Fruit fly (Drosophila melanogaster) whole organism, embryonic: ENCODE measurements around the gene CG31287.

ENCODE experiments used
- BtbVII ChIP-seq: fragments of 200-800 bp; sonication (Bioruptor generic); optimal IDR thresholded peaks from 3 replicates; lab custom pipeline; 2017; ENCODE audit warnings: missing biosample characterization, mild to moderate bottlenecking, missing genetic modification characterization
- CG10147 ChIP-seq: fragments of 200-800 bp; sonication (Bioruptor generic); optimal IDR thresholded peaks from 2 replicates; lab custom pipeline; 2019; ENCODE audit warnings: missing biosample characterization, mild to moderate bottlenecking, missing genetic modification characterization, moderate library complexity
- CG10959 ChIP-seq: fragments of 200-800 bp; sonication (Bioruptor generic); IDR thresholded peaks from 2 replicates; pipeline ENCODE4 v1.3.6; 2022; ENCODE audit warnings: missing biosample characterization, missing genetic modification characterization
- CG11093 ChIP-seq: fragments of 200-800 bp; sonication (Bioruptor generic); IDR thresholded peaks from 3 replicates; pipeline ENCODE4 v1.3.6; 2022; ENCODE audit warnings: missing biosample characterization, missing genetic modification characterization
- CG13424 ChIP-seq: fragments of 200-800 bp; sonication (Bioruptor generic); optimal IDR thresholded peaks from 2 replicates; lab custom pipeline; 2019; ENCODE audit warnings: missing biosample characterization, mild to moderate bottlenecking, missing genetic modification characterization, moderate library complexity
- CG14667 ChIP-seq: fragments of 200-800 bp; sonication (Bioruptor generic); IDR thresholded peaks from 2 replicates; pipeline ENCODE4 v1.3.6; 2022; ENCODE audit warnings: missing biosample characterization, missing genetic modification characterization
- CG15514 ChIP-seq: fragments of 200-800 bp; sonication (Bioruptor generic); optimal IDR thresholded peaks from 3 replicates; lab custom pipeline; 2017; ENCODE audit warnings: missing biosample characterization, missing genetic modification characterization, mild to moderate bottlenecking, moderate library complexity, missing genetic modification reagents
- CG1832 ChIP-seq: fragments of 200-800 bp; sonication (Bioruptor generic); optimal IDR thresholded peaks from 2 replicates; lab custom pipeline; 2017; ENCODE audit warnings: missing biosample characterization, mild to moderate bottlenecking, missing genetic modification characterization, inconsistent platforms
- CG3163 ChIP-seq: fragments of 200-800 bp; sonication (Bioruptor generic); optimal IDR thresholded peaks from 3 replicates; lab custom pipeline; 2016; ENCODE audit warnings: missing biosample characterization, missing genetic modification characterization
- CG3407 ChIP-seq: fragments of 200-800 bp; sonication (Bioruptor generic); optimal IDR thresholded peaks from 2 replicates; lab custom pipeline; 2018; ENCODE audit warnings: missing biosample characterization, mild to moderate bottlenecking, missing genetic modification characterization
- CG3847 ChIP-seq: fragments of 200-800 bp; sonication (Bioruptor generic); IDR thresholded peaks from 2 replicates; pipeline ENCODE4 v1.3.6; 2022; ENCODE audit warnings: missing biosample characterization, missing genetic modification characterization
- CG4360 ChIP-seq: fragments of 200-800 bp; sonication (Bioruptor generic); IDR thresholded peaks from 2 replicates; pipeline ENCODE4 v1.3.6; 2022; ENCODE audit warnings: missing biosample characterization, missing genetic modification characterization
- CG4404 ChIP-seq: fragments of 200-800 bp; sonication (Bioruptor generic); IDR thresholded peaks from 2 replicates; pipeline ENCODE4 v1.3.6; 2022; ENCODE audit warnings: missing biosample characterization, missing genetic modification characterization
- CG4820 ChIP-seq: fragments of 200-800 bp; sonication (Bioruptor generic); optimal IDR thresholded peaks from 3 replicates; lab custom pipeline; 2016; ENCODE audit warnings: missing biosample characterization, missing genetic modification characterization
- CG7372 ChIP-seq: fragments of 200-800 bp; sonication (Bioruptor generic); IDR thresholded peaks from 2 replicates; pipeline ENCODE4 v1.3.6; 2022; ENCODE audit warnings: missing biosample characterization, missing genetic modification characterization
- CG7928 ChIP-seq: fragments of 200-800 bp; sonication (Bioruptor generic); optimal IDR thresholded peaks from 2 replicates; lab custom pipeline; 2017; ENCODE audit warnings: missing biosample characterization, mild to moderate bottlenecking, missing genetic modification characterization
- CG8281 ChIP-seq: fragments of 200-800 bp; sonication (Bioruptor generic); optimal IDR thresholded peaks from 2 replicates; lab custom pipeline; 2018; ENCODE audit warnings: missing biosample characterization, mild to moderate bottlenecking, missing genetic modification characterization, moderate library complexity
- CG9932 ChIP-seq: fragments of 200-800 bp; sonication (Bioruptor generic); IDR thresholded peaks from 2 replicates; pipeline ENCODE4 v1.3.6; 2022; ENCODE audit warnings: missing biosample characterization, missing genetic modification characterization
- CrebB ChIP-seq: fragments of 200-800 bp; sonication (Bioruptor generic); optimal IDR thresholded peaks from 3 replicates; lab custom pipeline; 2018; ENCODE audit warnings: missing biosample characterization, mild to moderate bottlenecking, missing genetic modification characterization
- D ChIP-seq, 2 experiments: fragments of 200-800 bp in 1 of 2; fragments of >200 bp in 1 of 2; sonication (Bioruptor generic) in 1 of 2; optimal IDR thresholded peaks; 2 replicates in 1 of 2; 3 replicates in 1 of 2; lab custom pipeline; 2017; ENCODE audit warnings: mild to moderate bottlenecking in 1 of 2, missing biosample characterization in 1 of 2, missing genetic modification characterization in 1 of 2, missing genetic modification reagents in 1 of 2
- Drgx ChIP-seq: fragments of 200-800 bp; sonication (Bioruptor generic); IDR thresholded peaks from 2 replicates; pipeline ENCODE4 v1.3.6; 2022; ENCODE audit warnings: missing biosample characterization, missing genetic modification characterization
- Hmx ChIP-seq: fragments of 200-800 bp; sonication (Bioruptor generic); optimal IDR thresholded peaks from 2 replicates; lab custom pipeline; 2016; ENCODE audit warnings: missing biosample characterization, missing genetic modification characterization
- Lhr ChIP-seq: fragments of 200-800 bp; sonication (Bioruptor generic); optimal IDR thresholded peaks from 3 replicates; lab custom pipeline; 2017; ENCODE audit warnings: mild to moderate bottlenecking, missing biosample characterization, missing genetic modification reagents, missing genetic modification characterization
- Nf-YB ChIP-seq: fragments of 200-800 bp; sonication (Bioruptor generic); optimal IDR thresholded peaks from 3 replicates; lab custom pipeline; 2019; ENCODE audit warnings: missing biosample characterization, mild to moderate bottlenecking, missing genetic modification characterization, moderate library complexity
- Nf-YC ChIP-seq: fragments of 200-800 bp; optimal IDR thresholded peaks from 3 replicates; lab custom pipeline; 2019; ENCODE audit warnings: missing biosample characterization, mild to moderate bottlenecking, missing genetic modification characterization, moderate library complexity
- Oaz ChIP-seq: fragments of 200-800 bp; sonication (Bioruptor generic); IDR thresholded peaks from 2 replicates; pipeline ENCODE4 v1.3.6; 2022; ENCODE audit warnings: missing biosample characterization, missing genetic modification characterization
- Opbp ChIP-seq: fragments of 200-800 bp; sonication (Bioruptor generic); IDR thresholded peaks from 3 replicates; pipeline ENCODE4 v1.3.6; 2022; ENCODE audit warnings: missing biosample characterization, missing genetic modification characterization; ENCODE audit not compliant: partially characterized antibody
- Poxn ChIP-seq: fragments of 200-800 bp; sonication (Bioruptor generic); IDR thresholded peaks from 2 replicates; pipeline ENCODE4 v1.3.6; 2022; ENCODE audit warnings: missing biosample characterization, missing genetic modification characterization
- Sry-β ChIP-seq: fragments of 200-800 bp; sonication (Bioruptor generic); optimal IDR thresholded peaks from 2 replicates; lab custom pipeline; 2018; ENCODE audit warnings: missing biosample characterization, mild to moderate bottlenecking, missing genetic modification characterization, moderate library complexity
- Xbp1 ChIP-seq: fragments of 200-800 bp; sonication (Bioruptor generic); optimal IDR thresholded peaks from 3 replicates; lab custom pipeline; 2016; ENCODE audit warnings: missing biosample characterization, mild to moderate bottlenecking, missing genetic modification characterization
- ase ChIP-seq: fragments of 200-800 bp; sonication (Bioruptor generic); IDR thresholded peaks from 3 replicates; pipeline ENCODE4 v1.3.6; 2022; ENCODE audit warnings: missing biosample characterization, missing genetic modification characterization
- ash1 ChIP-seq: fragments of 200-800 bp; sonication (Bioruptor generic); optimal IDR thresholded peaks from 2 replicates; lab custom pipeline; 2018; ENCODE audit warnings: missing biosample characterization, mild to moderate bottlenecking, missing genetic modification characterization
- az2 ChIP-seq: fragments of 200-800 bp; sonication (Bioruptor generic); optimal IDR thresholded peaks from 3 replicates; lab custom pipeline; 2016; ENCODE audit warnings: missing biosample characterization, missing genetic modification characterization
- bowl ChIP-seq: fragments of 200-800 bp; sonication (Bioruptor generic); IDR thresholded peaks from 2 replicates; pipeline ENCODE4 v1.3.6; 2022; ENCODE audit warnings: missing biosample characterization, missing genetic modification characterization
- danr ChIP-seq: fragments of 200-800 bp; sonication (Bioruptor generic); IDR thresholded peaks from 2 replicates; pipeline ENCODE4 v1.3.6; 2022; ENCODE audit warnings: missing biosample characterization, missing genetic modification characterization
- dmrt99B ChIP-seq: fragments of 200-800 bp; sonication (Bioruptor generic); optimal IDR thresholded peaks from 2 replicates; lab custom pipeline; 2018; ENCODE audit warnings: missing biosample characterization, mild to moderate bottlenecking, missing genetic modification characterization, moderate library complexity
- ewg ChIP-seq: fragments of 200-800 bp; sonication (Bioruptor generic); optimal IDR thresholded peaks from 3 replicates; lab custom pipeline; 2017; ENCODE audit warnings: mild to moderate bottlenecking, missing biosample characterization, missing genetic modification reagents, missing genetic modification characterization
- her ChIP-seq: fragments of 200-800 bp; sonication (Bioruptor generic); optimal IDR thresholded peaks from 2 replicates; lab custom pipeline; 2016; ENCODE audit warnings: missing biosample characterization, missing genetic modification characterization
- p53 ChIP-seq: fragments of 200-800 bp; sonication (Bioruptor generic); optimal IDR thresholded peaks from 2 replicates; lab custom pipeline; 2016; ENCODE audit warnings: missing biosample characterization, missing genetic modification characterization
- pfk ChIP-seq: fragments of 200-800 bp; sonication (Bioruptor generic); optimal IDR thresholded peaks from 2 replicates; lab custom pipeline; 2018; ENCODE audit warnings: missing biosample characterization, mild to moderate bottlenecking, missing genetic modification characterization, moderate library complexity
- pros ChIP-seq: fragments of 200-800 bp; sonication (Bioruptor generic); optimal IDR thresholded peaks from 3 replicates; lab custom pipeline; 2019; ENCODE audit warnings: missing biosample characterization, mild to moderate bottlenecking, missing genetic modification characterization, moderate library complexity
- repo ChIP-seq: fragments of 200-800 bp; sonication (Bioruptor generic); optimal IDR thresholded peaks from 2 replicates; lab custom pipeline; 2016; ENCODE audit warnings: missing biosample characterization, missing genetic modification characterization
- schlank ChIP-seq: fragments of 200-800 bp; sonication (Bioruptor generic); optimal IDR thresholded peaks from 2 replicates; lab custom pipeline; 2018; ENCODE audit warnings: missing biosample characterization, mild to moderate bottlenecking, missing genetic modification characterization
- sd ChIP-seq: fragments of 200-800 bp; sonication (Bioruptor generic); optimal IDR thresholded peaks from 3 replicates; lab custom pipeline; 2018; ENCODE audit warnings: missing biosample characterization, mild to moderate bottlenecking, missing genetic modification characterization, moderate library complexity
- sug ChIP-seq: fragments of 200-800 bp; optimal IDR thresholded peaks from 2 replicates; lab custom pipeline; 2019; ENCODE audit warnings: missing biosample characterization, mild to moderate bottlenecking, missing genetic modification characterization, moderate library complexity
- tgo ChIP-seq: fragments of 200-800 bp; sonication (Bioruptor generic); IDR thresholded peaks from 3 replicates; pipeline ENCODE4 v1.3.6; 2022; ENCODE audit warnings: missing biosample characterization, missing genetic modification characterization
- tup ChIP-seq: fragments of 200-800 bp; sonication (Bioruptor generic); optimal IDR thresholded peaks from 2 replicates; lab custom pipeline; 2016; ENCODE audit warnings: missing biosample characterization, mild to moderate bottlenecking, missing genetic modification characterization, moderate library complexity
- tx ChIP-seq: fragments of 200-800 bp; sonication (Bioruptor generic); optimal IDR thresholded peaks from 2 replicates; lab custom pipeline; 2016; ENCODE audit warnings: missing biosample characterization, missing genetic modification characterization
- zen2 ChIP-seq: fragments of 200-800 bp; sonication (Bioruptor generic); IDR thresholded peaks from 3 replicates; pipeline ENCODE4 v1.3.6; 2022; ENCODE audit warnings: missing biosample characterization, missing genetic modification characterization; ENCODE audit not compliant: partially characterized antibody

The CG31287 gene

DNA sequence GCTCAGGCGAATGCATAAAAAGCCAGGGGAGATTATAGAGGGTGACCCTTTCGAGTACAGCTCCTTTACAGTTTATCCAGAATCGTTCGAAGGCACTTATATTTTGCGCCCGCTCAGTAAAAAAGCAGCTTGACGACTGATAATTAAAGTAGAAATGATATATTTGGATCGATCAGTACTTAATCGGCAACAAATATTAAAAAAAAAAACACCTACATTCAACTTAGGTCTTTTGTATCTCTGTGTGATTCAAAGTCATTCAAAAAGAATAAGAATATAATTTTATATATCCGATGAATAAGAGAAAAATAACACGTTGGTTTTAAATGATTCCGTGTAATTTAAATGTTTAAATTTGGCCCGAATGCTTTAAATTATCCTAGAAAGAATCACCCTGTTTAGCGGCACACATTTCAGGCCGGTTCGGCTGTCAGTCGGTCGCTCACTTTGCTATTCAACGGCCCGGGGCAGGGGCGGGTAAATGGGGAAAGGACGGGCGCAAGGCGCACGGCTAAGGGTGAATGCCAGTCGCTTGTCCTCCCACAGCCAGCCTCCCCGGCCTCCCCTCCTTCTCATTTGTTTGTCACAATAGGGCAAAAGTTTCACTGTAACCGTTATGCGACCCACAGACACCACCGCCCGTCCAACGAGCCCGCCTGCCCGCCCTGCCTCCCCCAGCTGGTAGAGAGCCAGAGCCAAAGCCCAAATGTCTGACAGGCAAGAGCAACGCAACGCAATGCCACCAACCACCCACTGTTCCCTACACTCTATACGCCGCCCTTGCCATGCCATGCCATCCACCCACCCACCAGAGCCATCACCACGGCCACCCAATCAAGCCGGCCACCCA, 9.9 kb downstream of the CG31287 start (continued):
- TF ChIP-seq CG8281 (no peak), schlank (tag; lab: Kevin White, UChicago) (no peak), Xbp1 (peak; percentile 22), repo (GFP tag; lab: Kevin White, UChicago) (no peak), Oaz (GFP tag; lab: Robert Waterston, UW) (no peak), BtbVII (GFP tag; lab: Kevin White, UChicago) (peak; percentile 77), CG4360 (no peak), CG7928 (GFP tag; lab: Kevin White, UChicago) (no peak), az2 (GFP tag; lab: Kevin White, UChicago) (peak; percentile 22), CG14667 (no peak), CG15514 (GFP tag; lab: Kevin White, UChicago) (peak; percentile 46), tx (GFP tag; lab: Kevin White, UChicago) (no peak), D (optimal IDR thresholded peaks at IDR 0.05; lab: Kevin White, UChicago) (no peak), D (GFP tag; optimal IDR thresholded peaks at IDR 0.05; lab: Kevin White, UChicago) (peak; percentile 51), bowl (GFP tag; lab: Robert Waterston, UW) (no peak), CG3407 (GFP tag; lab: Kevin White, UChicago) (peak; percentile 51), CG9932 (GFP tag; lab: Robert Waterston, UW) (no peak), CG13424 (tag; lab: Kevin White, UChicago) (peak; percentile 59), zen2 (GFP tag; lab: Robert Waterston, UW) (no peak), Nf-YB (GFP tag; lab: Kevin White, UChicago) (no peak), CG4404 (GFP tag; lab: Robert Waterston, UW) (no peak), ash1 (GFP tag; lab: Kevin White, UChicago) (no peak), dmrt99B (tag; lab: Kevin White, UChicago) (peak; percentile 72), her (no peak), ewg (GFP tag; lab: Kevin White, UChicago) (no peak), danr (GFP tag; lab: Robert Waterston, UW) (no peak), sd (tag; lab: Kevin White, UChicago) (no peak), CG3163 (GFP tag; lab: Kevin White, UChicago) (no peak), Lhr (GFP tag; lab: Kevin White, UChicago) (no peak), tgo (GFP tag; lab: Robert Waterston, UW) (no peak), Nf-YC (no peak), Opbp (GFP tag; lab: Robert Waterston, UW) (no peak), Drgx (GFP tag; lab: Robert Waterston, UW) (no peak), tup (no peak), CG7372 (GFP tag; lab: Robert Waterston, UW) (no peak), CG4820 (peak; percentile 45), Hmx (GFP tag; lab: Kevin White, UChicago) (no peak), CG10147 (GFP tag; lab: Kevin White, UChicago) (peak; percentile 80), ase (GFP tag; lab: Robert Waterston, UW) (no peak; the same call in 2 of the 3 replicates), CG1832 (GFP tag; lab: Kevin White, UChicago) (no peak), CG3847 (GFP tag; lab: Robert Waterston, UW) (no peak; the same call in 1 of the 2 replicates), CG11093 (GFP tag; lab: Robert Waterston, UW) (no peak), p53 (GFP tag; lab: Kevin White, UChicago) (no peak), CrebB (no peak), Sry-β (GFP tag; lab: Kevin White, UChicago) (no peak), sug (tag; lab: Kevin White, UChicago) (no peak), CG10959 (no peak), pfk (no peak), pros (GFP tag; lab: Kevin White, UChicago) (no peak), Poxn (GFP tag; lab: Robert Waterston, UW) (no peak)
